Worm (Caenorhabditis elegans) whole organism, L2 larva: ENCODE measurements around the gene W09D10.4.

Experiments used
- C34F6.9 ChIP-seq: fragments of 150-350 bp; optimal IDR thresholded peaks from 2 replicates; lab custom pipeline; 2014; ENCODE audit warnings: missing biosample characterization, missing genetic modification characterization
- F13H6.1 ChIP-seq: sonication (generic microtip); optimal IDR thresholded peaks from 2 replicates; lab custom pipeline; 2016; ENCODE audit warnings: missing genetic modification characterization, missing compliant biosample characterization
- R02D3.7 ChIP-seq: fragments of 150-350 bp; optimal IDR thresholded peaks from 2 replicates; lab custom pipeline; 2014; ENCODE audit warnings: missing biosample characterization, missing genetic modification characterization
- Y55F3AM.14 ChIP-seq: fragments of 200-800 bp; sonication (Bioruptor generic); optimal IDR thresholded peaks from 2 replicates; lab custom pipeline; 2018; ENCODE audit warnings: mild to moderate bottlenecking, missing genetic modification characterization, missing compliant biosample characterization
- alr-1 ChIP-seq: fragments of 150-350 bp; optimal IDR thresholded peaks from 2 replicates; lab custom pipeline; 2014; ENCODE audit warnings: missing biosample characterization, missing genetic modification characterization
- aly-2 ChIP-seq: fragments of 150-350 bp; optimal IDR thresholded peaks from 2 replicates; lab custom pipeline; 2014; ENCODE audit warnings: missing biosample characterization, missing genetic modification characterization
- ama-1 ChIP-seq: fragments of 150-350 bp; optimal IDR thresholded peaks from 2 replicates; lab custom pipeline; 2018; ENCODE audit warnings: inconsistent platforms
- blmp-1 ChIP-seq: sonication (generic microtip); optimal IDR thresholded peaks from 2 replicates; lab custom pipeline; 2017; ENCODE audit warnings: missing genetic modification characterization, mild to moderate bottlenecking, missing compliant biosample characterization, antibody characterized with exemption, moderate library complexity; ENCODE audit not compliant: insufficient read depth
- ceh-82 ChIP-seq: fragments of 150-350 bp; optimal IDR thresholded peaks from 2 replicates; lab custom pipeline; 2014; ENCODE audit warnings: missing biosample characterization, missing genetic modification characterization
- crh-2 ChIP-seq: sonication (generic microtip); optimal IDR thresholded peaks from 2 replicates; lab custom pipeline; 2017; ENCODE audit warnings: missing biosample characterization, missing genetic modification characterization
- dmd-4 ChIP-seq: sonication (generic microtip); optimal IDR thresholded peaks from 2 replicates; lab custom pipeline; 2017; ENCODE audit warnings: missing biosample characterization, missing genetic modification characterization
- egl-27 ChIP-seq: sonication (generic microtip); optimal IDR thresholded peaks from 3 replicates; lab custom pipeline; 2017; ENCODE audit warnings: missing biosample characterization, missing genetic modification reagents, missing genetic modification characterization
- elt-3 ChIP-seq: sonication (generic microtip); optimal IDR thresholded peaks from 2 replicates; lab custom pipeline; 2017; ENCODE audit warnings: missing biosample characterization, missing genetic modification characterization
- fos-1 ChIP-seq: fragments of 150-350 bp; optimal IDR thresholded peaks from 2 replicates; lab custom pipeline; 2014; ENCODE audit warnings: missing biosample characterization, missing genetic modification characterization
- gmeb-1 ChIP-seq: fragments of 150-350 bp; optimal IDR thresholded peaks from 2 replicates; lab custom pipeline; 2014; ENCODE audit warnings: missing biosample characterization, missing genetic modification characterization
- lin-11 ChIP-seq: fragments of 150-350 bp; sonication (generic microtip); optimal IDR thresholded peaks from 2 replicates; lab custom pipeline; 2014; ENCODE audit warnings: missing biosample characterization, missing genetic modification characterization, inconsistent platforms, mixed read lengths
- lin-13 ChIP-seq: fragments of 150-350 bp; optimal IDR thresholded peaks from 2 replicates; lab custom pipeline; 2014; ENCODE audit warnings: missing biosample characterization, missing genetic modification reagents, missing genetic modification characterization
- lin-39 ChIP-seq: fragments of 150-350 bp; optimal IDR thresholded peaks from 2 replicates; lab custom pipeline; 2014; ENCODE audit warnings: missing biosample characterization, missing genetic modification reagents, missing genetic modification characterization
- lsy-2 ChIP-seq, 2 experiments: fragments of 150-350 bp in 1 of 2; sonication (generic microtip) in 1 of 2; optimal IDR thresholded peaks; 2 replicates each; lab custom pipeline; 2014 to 2017; ENCODE audit warnings: missing biosample characterization in 2 of 2, missing genetic modification characterization in 2 of 2
- mab-5 ChIP-seq: fragments of 150-350 bp; optimal IDR thresholded peaks from 2 replicates; lab custom pipeline; 2014; ENCODE audit warnings: missing biosample characterization, missing genetic modification characterization
- mbf-1 ChIP-seq: sonication (generic microtip); optimal IDR thresholded peaks from 2 replicates; lab custom pipeline; 2017; ENCODE audit warnings: missing biosample characterization, missing genetic modification characterization
- mdl-1 ChIP-seq, 2 experiments: fragments of 150-350 bp in 1 of 2; sonication (generic microtip) in 1 of 2; optimal IDR thresholded peaks; 2 replicates each; lab custom pipeline; 2017; ENCODE audit warnings: missing biosample characterization in 2 of 2, missing genetic modification characterization in 2 of 2
- nhr-10 ChIP-seq: sonication (generic microtip); optimal IDR thresholded peaks from 2 replicates; lab custom pipeline; 2017; ENCODE audit warnings: missing biosample characterization, missing genetic modification characterization
- nhr-11 ChIP-seq: fragments of 150-350 bp; optimal IDR thresholded peaks from 2 replicates; lab custom pipeline; 2014; ENCODE audit warnings: missing biosample characterization, missing genetic modification characterization
- nhr-12 ChIP-seq: fragments of 150-350 bp; optimal IDR thresholded peaks from 2 replicates; lab custom pipeline; 2014; ENCODE audit warnings: missing biosample characterization, missing genetic modification characterization
- nhr-129 ChIP-seq: fragments of 150-350 bp; optimal IDR thresholded peaks from 2 replicates; lab custom pipeline; 2014; ENCODE audit warnings: missing biosample characterization, missing genetic modification characterization
- nhr-21 ChIP-seq: fragments of 150-350 bp; optimal IDR thresholded peaks from 2 replicates; lab custom pipeline; 2014; ENCODE audit warnings: missing biosample characterization, missing genetic modification characterization
- nhr-23 ChIP-seq: fragments of 150-350 bp; optimal IDR thresholded peaks from 2 replicates; lab custom pipeline; 2014; ENCODE audit warnings: missing biosample characterization, missing genetic modification reagents, missing genetic modification characterization
- nhr-237 ChIP-seq: fragments of 150-350 bp; optimal IDR thresholded peaks from 2 replicates; lab custom pipeline; 2014; ENCODE audit warnings: missing biosample characterization, missing genetic modification characterization
- nhr-25 ChIP-seq: fragments of 150-350 bp; sonication (generic microtip); optimal IDR thresholded peaks from 3 replicates; lab custom pipeline; 2014; ENCODE audit warnings: missing biosample characterization, missing genetic modification characterization
- nhr-77 ChIP-seq: fragments of 150-350 bp; optimal IDR thresholded peaks from 2 replicates; lab custom pipeline; 2014; ENCODE audit warnings: missing biosample characterization, missing genetic modification characterization
- peb-1 ChIP-seq: fragments of 150-350 bp; optimal IDR thresholded peaks from 2 replicates; lab custom pipeline; 2014; ENCODE audit warnings: missing biosample characterization, missing genetic modification characterization
- skn-1 ChIP-seq: sonication (generic microtip); optimal IDR thresholded peaks from 2 replicates; lab custom pipeline; 2017; ENCODE audit warnings: missing biosample characterization, missing genetic modification characterization
- sma-3 ChIP-seq: sonication (generic microtip); optimal IDR thresholded peaks from 2 replicates; lab custom pipeline; 2016; ENCODE audit warnings: missing genetic modification reagents, missing genetic modification characterization, missing compliant biosample characterization
- sma-9 ChIP-seq, 2 experiments: fragments of 150-350 bp in 1 of 2; sonication (generic microtip) in 1 of 2; optimal IDR thresholded peaks; 2 replicates each; lab custom pipeline; 2014 to 2016; ENCODE audit warnings: missing genetic modification characterization in 2 of 2, mild to moderate bottlenecking in 1 of 2, missing biosample characterization in 1 of 2, missing compliant biosample characterization in 1 of 2, missing genetic modification reagents in 1 of 2, moderate library complexity in 1 of 2
- snpc-4 ChIP-seq: fragments of 150-350 bp; optimal IDR thresholded peaks from 2 replicates; lab custom pipeline; 2014; ENCODE audit warnings: missing biosample characterization, missing genetic modification characterization
- unc-55 ChIP-seq: fragments of 150-350 bp; sonication (generic microtip); optimal IDR thresholded peaks from 3 replicates; lab custom pipeline; 2014; ENCODE audit warnings: missing biosample characterization, missing genetic modification reagents, missing genetic modification characterization
- zag-1 ChIP-seq: fragments of 150-350 bp; optimal IDR thresholded peaks from 2 replicates; lab custom pipeline; 2014; ENCODE audit warnings: missing biosample characterization, missing genetic modification characterization
- ztf-1 ChIP-seq: fragments of 200-800 bp; sonication (Bioruptor generic); conservative IDR thresholded peaks from 2 replicates; pipeline ENCODE4 v1.3.6; 2022; ENCODE audit warnings: missing genetic modification characterization, missing compliant biosample characterization

The W09D10.4 gene

DNA sequence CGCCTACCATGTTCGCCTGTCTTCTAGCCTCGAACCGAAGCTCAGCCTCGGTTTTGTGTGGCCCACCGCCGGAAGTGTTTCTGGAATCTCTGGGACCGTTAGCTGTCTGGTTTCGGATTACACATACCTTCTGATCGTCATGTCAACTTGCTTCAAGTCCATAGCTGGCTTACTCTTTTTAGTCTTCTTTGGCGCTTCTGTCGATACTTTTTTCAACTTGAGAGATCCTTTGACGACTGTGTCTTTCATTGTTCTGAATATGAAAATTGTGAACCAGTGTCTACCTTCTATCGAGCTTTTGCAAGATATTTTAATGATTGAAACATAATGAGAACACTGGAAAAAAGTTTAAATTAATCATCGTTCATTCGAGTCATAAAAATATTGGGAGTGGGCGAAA is 24.5 kb upstream of the W09D10.4 start, which contains the start of gene K01G5.8:
K01G5.8 (minus strand) TSS at position 255 of the 400 bp plus-strand sequence.
- TF ChIP-seq nhr-12 = no peak
- TF ChIP-seq nhr-129 (tag; lab: Kevin White, UChicago) = no peak
- TF ChIP-seq nhr-11 (tag; lab: Kevin White, UChicago) = no peak
- no peak for TF ChIP-seq mbf-1 (tag; lab: Kevin White, UChicago)
- no peak for TF ChIP-seq zag-1 (tag; lab: Kevin White, UChicago)
- TF ChIP-seq mdl-1 (tag; optimal IDR thresholded peaks at IDR 0.05; lab: Kevin White, UChicago) = no peak
- no peak for TF ChIP-seq unc-55 (GFP tag; lab: Kevin White, UChicago)
- TF ChIP-seq elt-3 (tag; lab: Kevin White, UChicago) = no peak
- TF ChIP-seq skn-1 (tag; lab: Kevin White, UChicago) = no peak

DNA sequence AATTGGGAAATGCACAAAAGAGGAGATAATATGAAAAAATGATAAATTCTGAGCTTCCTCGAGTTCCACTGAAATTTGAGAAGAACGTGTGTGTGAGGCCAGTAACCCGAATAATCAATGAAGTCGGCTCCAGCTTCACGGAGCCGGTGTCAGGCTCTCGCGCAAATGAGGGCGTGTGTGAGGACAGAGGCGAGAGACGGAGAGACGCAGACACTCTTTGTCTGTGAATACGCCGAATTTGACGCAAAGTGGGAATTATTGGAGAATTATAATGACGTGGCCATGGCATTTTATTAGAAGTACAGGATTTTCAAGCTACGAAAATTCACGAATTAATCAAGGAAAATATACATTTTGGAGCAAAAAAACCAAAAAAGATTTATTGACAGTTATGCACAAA is 23.9 kb upstream of the W09D10.4 start:
- TF ChIP-seq Y55F3AM.14 (GFP tag; lab: Kevin White, UChicago) (peak; percentile 8), nhr-129 (tag; lab: Kevin White, UChicago) (peak; percentile 38), crh-2 (tag; lab: Kevin White, UChicago) (peak; percentile 86), sma-3 (GFP tag; lab: Kevin White, UChicago) (no peak), C34F6.9 (tag; lab: Kevin White, UChicago) (peak; percentile 82), F13H6.1 (tag; lab: Kevin White, UChicago) (peak; percentile 50), mdl-1 (tag; optimal IDR thresholded peaks at IDR 0.05; lab: Kevin White, UChicago) (peak in 1 of 2 experiments; percentile 0), lin-11 (tag; lab: Kevin White, UChicago) (no peak), ztf-1 (GFP tag; lab: Robert Waterston, UW) (no peak), sma-9 (GFP tag; optimal IDR thresholded peaks at IDR 0.05; lab: Kevin White, UChicago) (peak; percentile 20), sma-9 (tag; optimal IDR thresholded peaks at IDR 0.05; lab: Kevin White, UChicago) (no peak), unc-55 (GFP tag; lab: Kevin White, UChicago) (peak; percentile 64), lsy-2 (tag; optimal IDR thresholded peaks at IDR 0.05; lab: Kevin White, UChicago) (peak; percentile 37 to 64), nhr-25 (tag; lab: Kevin White, UChicago) (peak; percentile 6), fos-1 (tag; lab: Kevin White, UChicago) (peak; percentile 25), ama-1 (peak; percentile 54), egl-27 (tag; lab: Kevin White, UChicago) (peak; percentile 3), lin-13 (peak; percentile 9), mbf-1 (tag; lab: Kevin White, UChicago) (no peak), aly-2 (tag; lab: Kevin White, UChicago) (no peak), ceh-82 (tag; lab: Kevin White, UChicago) (no peak)
- TF ChIP-seq, all 48 proteins: peak for 14

- no peak for TF ChIP-seq egl-27 (tag; lab: Kevin White, UChicago)
- no peak for TF ChIP-seq zag-1 (tag; lab: Kevin White, UChicago)
- no peak for TF ChIP-seq C34F6.9 (tag; lab: Kevin White, UChicago)
- TF ChIP-seq ama-1 = no peak
- TF ChIP-seq lin-39 (tag; lab: Kevin White, UChicago) = no peak
- no peak for TF ChIP-seq mab-5 (tag; lab: Kevin White, UChicago)
- TF ChIP-seq sma-9 (GFP tag; optimal IDR thresholded peaks at IDR 0.05; lab: Kevin White, UChicago) = no peak
- TF ChIP-seq sma-9 (tag; optimal IDR thresholded peaks at IDR 0.05; lab: Kevin White, UChicago) = no peak
- TF ChIP-seq dmd-4 (tag; lab: Kevin White, UChicago) = no peak
- no peak for TF ChIP-seq lin-11 (tag; lab: Kevin White, UChicago)
Measured at ce11 chrIII:10739455-10739854, 23.5 kb upstream of the W09D10.4 start, which contains the start of gene smap-1. smap-1 (minus strand) TSS chrIII:10739792.

ce11 chrIII:10738081-10738480 is 22.1 kb upstream of the W09D10.4 start:
- TF ChIP-seq lsy-2 (tag; optimal IDR thresholded peaks at IDR 0.05; lab: Kevin White, UChicago) = no peak
- no peak for TF ChIP-seq alr-1
- no peak for TF ChIP-seq lin-11 (tag; lab: Kevin White, UChicago)
- no peak for TF ChIP-seq zag-1 (tag; lab: Kevin White, UChicago)
- TF ChIP-seq blmp-1 = no peak
- no peak for TF ChIP-seq gmeb-1 (tag; lab: Kevin White, UChicago)
- no peak for TF ChIP-seq peb-1 (tag; lab: Kevin White, UChicago)
- no peak for TF ChIP-seq snpc-4 (tag; lab: Kevin White, UChicago)
- TF ChIP-seq mdl-1 (tag; optimal IDR thresholded peaks at IDR 0.05; lab: Kevin White, UChicago) = no peak
- TF ChIP-seq nhr-77 = no peak
- no peak for TF ChIP-seq sma-3 (GFP tag; lab: Kevin White, UChicago)
- TF ChIP-seq nhr-10 (tag; lab: Kevin White, UChicago) = no peak
- no peak for TF ChIP-seq nhr-237
- no peak for TF ChIP-seq nhr-21
- TF ChIP-seq nhr-23 = no peak
- TF ChIP-seq R02D3.7 (tag; lab: Kevin White, UChicago) = no peak
